Worm (Caenorhabditis elegans): ENCODE data around the gene npr-10.

npr-10 gene

ce11 chrX:12975595-12976089 lies 56.9 kb downstream of the npr-10 start, which contains the start of gene ppk-3 (continued):
- TF ChIP-seq attf-5 (GFP tag; optimal IDR thresholded peaks at IDR 0.05) (peak; percentile 3), rec-8 (tag; optimal IDR thresholded peaks at IDR 0.05) (no peak), F23B12.7 (tag; optimal IDR thresholded peaks at IDR 0.05; ENCODE audit: insufficient read depth) (peak; percentile 15), attf-6 (GFP tag; IDR thresholded peaks at IDR 0.05) (no peak)
